Worm (Caenorhabditis elegans) whole organism, early embryonic: ENCODE results near the gene col-161.

ENCODE experiments used
- B0310.2 ChIP-seq: sonication (generic microtip); optimal IDR thresholded peaks from 2 replicates; lab custom pipeline; 2016; ENCODE audit warnings: mild to moderate bottlenecking, missing genetic modification characterization, missing compliant biosample characterization
- F13C5.2 ChIP-seq: sonication (generic microtip); optimal IDR thresholded peaks from 2 replicates; lab custom pipeline; 2017; ENCODE audit warnings: mild to moderate bottlenecking, missing genetic modification characterization, inconsistent platforms, missing compliant biosample characterization
- aly-1 ChIP-seq: sonication (generic microtip); optimal IDR thresholded peaks from 2 replicates; lab custom pipeline; 2016; ENCODE audit warnings: missing genetic modification characterization, missing compliant biosample characterization
- ama-1 ChIP-seq: fragments of 150-350 bp; optimal IDR thresholded peaks from 2 replicates; lab custom pipeline; 2014
- ceh-13 ChIP-seq: fragments of 200-800 bp; sonication (Bioruptor generic); optimal IDR thresholded peaks from 2 replicates; lab custom pipeline; 2018; ENCODE audit warnings: mild to moderate bottlenecking, missing genetic modification characterization, missing compliant biosample characterization
- ceh-36 ChIP-seq: sonication (generic microtip); optimal IDR thresholded peaks from 2 replicates; lab custom pipeline; 2016; ENCODE audit warnings: missing genetic modification characterization, inconsistent platforms, missing compliant biosample characterization
- ets-7 ChIP-seq: sonication (generic microtip); optimal IDR thresholded peaks from 2 replicates; lab custom pipeline; 2016; ENCODE audit warnings: missing genotype, missing genetic modification characterization, missing compliant biosample characterization
- flt-1 ChIP-seq: fragments of 200-800 bp; sonication (Bioruptor generic); IDR thresholded peaks from 2 replicates; pipeline ENCODE4 v1.3.6; 2022; ENCODE audit warnings: missing genetic modification characterization, missing compliant biosample characterization
- hmbx-1 ChIP-seq: sonication (generic microtip); optimal IDR thresholded peaks from 2 replicates; lab custom pipeline; 2016; ENCODE audit warnings: mild to moderate bottlenecking, missing genetic modification characterization, missing compliant biosample characterization
- hmg-4 ChIP-seq: fragments of 200-800 bp; sonication (Bioruptor generic); optimal IDR thresholded peaks from 2 replicates; lab custom pipeline; 2018; ENCODE audit warnings: mild to moderate bottlenecking, missing genetic modification characterization, missing compliant biosample characterization
- hnd-1 ChIP-seq: sonication (generic microtip); optimal IDR thresholded peaks from 2 replicates; lab custom pipeline; 2016; ENCODE audit warnings: missing genetic modification characterization, missing compliant biosample characterization
- pes-1 ChIP-seq: fragments of 200-800 bp; sonication (Bioruptor generic); IDR thresholded peaks from 2 replicates; pipeline ENCODE4 v1.3.6; 2022; ENCODE audit warnings: missing genetic modification reagents, missing genetic modification characterization, missing compliant biosample characterization
- scrt-1 ChIP-seq: fragments of 200-800 bp; sonication (Bioruptor generic); IDR thresholded peaks from 2 replicates; pipeline ENCODE4 v1.3.6; 2022; ENCODE audit warnings: missing genetic modification characterization, missing compliant biosample characterization
- sea-1 ChIP-seq: fragments of 200-800 bp; sonication (Bioruptor generic); conservative IDR thresholded peaks from 2 replicates; pipeline ENCODE4 v1.3.6; 2022; ENCODE audit warnings: missing genetic modification characterization, missing compliant biosample characterization
- tbx-11 ChIP-seq: fragments of 200-800 bp; sonication (Bioruptor generic); IDR thresholded peaks from 2 replicates; pipeline ENCODE4 v1.3.6; 2022; ENCODE audit warnings: missing genetic modification characterization, missing compliant biosample characterization
- tbx-37 ChIP-seq: fragments of 200-800 bp; sonication (Bioruptor generic); conservative IDR thresholded peaks from 2 replicates; pipeline ENCODE4 v1.3.6; 2022; ENCODE audit warnings: missing genetic modification reagents, missing genetic modification characterization, missing compliant biosample characterization
- tra-4 ChIP-seq: sonication (generic microtip); optimal IDR thresholded peaks from 2 replicates; lab custom pipeline; 2017; ENCODE audit warnings: missing genetic modification characterization, missing compliant biosample characterization

Gene col-161

ce11 chrV:13317911-13318502 is at the start of gene col-161, which contains the start of gene srh-18:
Gene col-161, minus strand, starts transcription at chrV:13318011.
Gene srh-18, plus strand, starts transcription at chrV:13318452.
- no peak for TF ChIP-seq aly-1 (tag; lab: Kevin White, UChicago)
- no peak for TF ChIP-seq ceh-13 (GFP tag; lab: Kevin White, UChicago)
- no peak for TF ChIP-seq ceh-36 (tag; lab: Kevin White, UChicago)
- no peak for TF ChIP-seq pes-1 (GFP tag; lab: Robert Waterston, UW)

- TF ChIP-seq hmg-4 (GFP tag; lab: Kevin White, UChicago): no peak
- TF ChIP-seq hmbx-1 (tag; lab: Kevin White, UChicago): no peak
- TF ChIP-seq B0310.2 (tag; lab: Kevin White, UChicago): no peak
- no peak for TF ChIP-seq sea-1 (GFP tag; lab: Robert Waterston, UW)
- TF ChIP-seq hnd-1 (tag; lab: Kevin White, UChicago): no peak
- no peak for TF ChIP-seq ama-1 (lab: Kevin White, UChicago)
- TF ChIP-seq ets-7 (tag; lab: Kevin White, UChicago): no peak
- no peak for TF ChIP-seq scrt-1 (GFP tag; lab: Robert Waterston, UW)
- no peak for TF ChIP-seq ceh-36 (tag; lab: Kevin White, UChicago)
- no peak for TF ChIP-seq F13C5.2 (tag; lab: Kevin White, UChicago)
- TF ChIP-seq tbx-37 (GFP tag; lab: Robert Waterston, UW): no peak
- no peak for TF ChIP-seq tbx-11 (GFP tag; lab: Robert Waterston, UW)
Measured at ce11 chrV:13367024-13367423, 49.2 kb upstream of the col-161 start, which contains the start of gene srx-125. Gene srx-125, plus strand, starts transcription at chrV:13367324.

DNA sequence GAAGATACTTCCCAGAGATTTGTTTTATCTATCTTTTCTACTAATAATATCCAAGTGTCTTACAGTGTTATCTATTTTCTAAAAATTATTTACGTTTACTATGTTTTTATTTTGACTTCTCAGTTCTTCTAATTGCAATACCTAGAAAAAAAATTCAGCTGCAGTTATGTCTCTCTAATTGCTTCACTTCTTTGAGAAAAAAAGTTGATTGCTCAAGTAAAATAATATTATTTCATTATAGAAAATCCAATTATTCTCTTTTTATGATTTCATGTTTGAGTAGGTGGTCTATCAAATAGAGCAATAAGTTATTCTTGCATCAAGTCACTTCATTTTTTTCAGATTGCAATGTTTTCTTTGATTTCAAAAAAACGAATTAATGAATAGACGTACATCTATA is 48.7 kb upstream of the col-161 start:
- TF ChIP-seq tra-4 (tag; lab: Kevin White, UChicago): no peak
- TF ChIP-seq flt-1 (GFP tag; lab: Robert Waterston, UW): no peak
- TF ChIP-seq tbx-37 (GFP tag; lab: Robert Waterston, UW): no peak
- no peak for TF ChIP-seq hmg-4 (GFP tag; lab: Kevin White, UChicago)
- no peak for TF ChIP-seq B0310.2 (tag; lab: Kevin White, UChicago)

DNA sequence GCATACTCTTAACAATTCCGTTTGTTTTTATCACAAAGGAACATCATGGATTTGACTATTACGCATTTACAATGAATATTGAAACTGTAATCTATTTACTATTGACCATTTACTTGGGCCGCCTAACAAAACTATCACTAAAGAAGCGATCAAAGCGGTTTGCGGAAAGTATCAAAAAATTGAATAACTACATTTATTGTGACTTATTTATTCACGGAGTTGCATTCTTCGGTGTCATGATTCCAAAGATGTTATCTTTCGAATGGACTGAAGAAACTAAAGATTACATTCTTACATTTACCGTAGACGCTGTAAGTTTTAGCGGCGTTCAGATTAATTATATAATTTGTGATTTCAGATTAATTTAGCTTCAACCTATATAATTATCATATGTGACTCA is 46.4 kb upstream of the col-161 start:
- no peak for TF ChIP-seq tra-4 (tag; lab: Kevin White, UChicago)
- TF ChIP-seq hmg-4 (GFP tag; lab: Kevin White, UChicago): no peak
- no peak for TF ChIP-seq ama-1 (lab: Kevin White, UChicago)
- no peak for TF ChIP-seq flt-1 (GFP tag; lab: Robert Waterston, UW)
- TF ChIP-seq sea-1 (GFP tag; lab: Robert Waterston, UW): no peak
- no peak for TF ChIP-seq hnd-1 (tag; lab: Kevin White, UChicago)
- no peak for TF ChIP-seq B0310.2 (tag; lab: Kevin White, UChicago)
- TF ChIP-seq ceh-13 (GFP tag; lab: Kevin White, UChicago): no peak
- no peak for TF ChIP-seq F13C5.2 (tag; lab: Kevin White, UChicago)
- TF ChIP-seq ets-7 (tag; lab: Kevin White, UChicago): no peak
- no peak for TF ChIP-seq hmbx-1 (tag; lab: Kevin White, UChicago)
- no peak for TF ChIP-seq scrt-1 (GFP tag; lab: Robert Waterston, UW)
- TF ChIP-seq aly-1 (tag; lab: Kevin White, UChicago): no peak
- TF ChIP-seq ceh-36 (tag; lab: Kevin White, UChicago): no peak
- no peak for TF ChIP-seq pes-1 (GFP tag; lab: Robert Waterston, UW)

DNA sequence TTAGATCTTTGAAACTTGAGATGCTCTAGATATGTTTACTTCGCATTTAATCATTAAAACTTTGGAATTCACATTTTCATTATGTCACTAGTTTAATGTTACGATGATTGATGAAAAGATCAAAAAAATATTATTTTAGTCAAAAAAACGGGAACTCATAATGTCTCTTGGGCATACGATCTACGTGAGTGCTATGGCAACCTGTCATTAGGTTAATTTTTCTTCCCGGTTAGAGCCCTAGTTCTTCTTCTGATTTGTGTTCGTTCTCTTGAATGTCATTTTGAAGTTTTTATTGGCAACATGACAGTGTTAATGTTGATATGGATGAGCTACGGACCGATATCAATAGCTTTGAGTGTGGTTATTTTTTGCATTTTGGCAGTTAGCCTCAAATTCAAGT is 45.6 kb upstream of the col-161 start, which contains the start of gene srg-46:
srg-46 (plus strand) TSS at position 301 of the 400 bp plus-strand sequence.
- TF ChIP-seq tra-4 (tag; lab: Kevin White, UChicago): no peak
- TF ChIP-seq ets-7 (tag; lab: Kevin White, UChicago): no peak
- no peak for TF ChIP-seq ceh-13 (GFP tag; lab: Kevin White, UChicago)
- no peak for TF ChIP-seq flt-1 (GFP tag; lab: Robert Waterston, UW)
- TF ChIP-seq hmg-4 (GFP tag; lab: Kevin White, UChicago): no peak
- no peak for TF ChIP-seq F13C5.2 (tag; lab: Kevin White, UChicago)
- no peak for TF ChIP-seq hmbx-1 (tag; lab: Kevin White, UChicago)
- TF ChIP-seq tbx-11 (GFP tag; lab: Robert Waterston, UW): no peak
- no peak for TF ChIP-seq pes-1 (GFP tag; lab: Robert Waterston, UW)
- TF ChIP-seq ceh-36 (tag; lab: Kevin White, UChicago): no peak
- TF ChIP-seq ama-1 (lab: Kevin White, UChicago): no peak
- TF ChIP-seq scrt-1 (GFP tag; lab: Robert Waterston, UW): no peak
- TF ChIP-seq tbx-37 (GFP tag; lab: Robert Waterston, UW): no peak
- TF ChIP-seq aly-1 (tag; lab: Kevin White, UChicago): no peak
- TF ChIP-seq sea-1 (GFP tag; lab: Robert Waterston, UW): no peak
- TF ChIP-seq hnd-1 (tag; lab: Kevin White, UChicago): no peak
- TF ChIP-seq B0310.2 (tag; lab: Kevin White, UChicago): no peak

DNA sequence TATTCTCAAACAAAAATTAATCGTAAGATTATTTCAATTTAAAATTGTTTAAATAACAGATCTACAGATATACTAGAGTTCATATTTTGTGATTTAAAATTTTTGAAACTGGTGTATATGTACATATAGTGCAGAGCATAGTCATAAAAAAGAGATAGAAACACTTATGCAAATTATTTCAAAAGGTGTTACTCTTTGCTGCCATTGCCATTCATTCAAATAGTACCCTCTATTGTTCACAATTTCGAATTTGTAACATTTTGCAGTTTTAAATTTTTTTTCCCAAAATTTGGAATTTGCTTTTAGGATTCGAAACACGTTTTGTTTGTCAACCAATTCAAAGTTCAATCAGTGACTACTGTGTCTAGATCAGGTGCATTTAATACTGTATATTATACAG is 42.4 kb upstream of the col-161 start, which contains the start of gene F32H5.4:
F32H5.4 (plus strand) TSS at position 301 of the 400 bp plus-strand sequence.
- no peak for TF ChIP-seq aly-1 (tag; lab: Kevin White, UChicago)
- no peak for TF ChIP-seq sea-1 (GFP tag; lab: Robert Waterston, UW)
- no peak for TF ChIP-seq ceh-36 (tag; lab: Kevin White, UChicago)
